Worm (Caenorhabditis elegans) whole organism, L4 larva: Measurements from ENCODE around the gene C10G8.2.
A peak's percentile ranks its signal among the peaks of the same experiment; 100 is the strongest.

Source experiments
- F44E2.7 ChIP-seq: fragments of 200-800 bp; sonication (Bioruptor generic); IDR thresholded peaks from 2 replicates; pipeline ENCODE4 v2.1.2; 2022; ENCODE audit warnings: missing genetic modification characterization, missing compliant biosample characterization
- T26A8.4 ChIP-seq: fragments of 200-800 bp; sonication (Bioruptor generic); IDR thresholded peaks from 2 replicates; pipeline ENCODE4 v1.3.6; 2022; ENCODE audit warnings: missing genetic modification characterization, missing compliant biosample characterization
- ZK337.2 ChIP-seq: fragments of 200-800 bp; sonication (Bioruptor generic); IDR thresholded peaks from 2 replicates; pipeline ENCODE4 v1.3.6; 2022; ENCODE audit warnings: missing genetic modification reagents, missing genetic modification characterization, missing compliant biosample characterization
- aha-1 ChIP-seq: fragments of 150-350 bp; peaks from one replicate; lab custom pipeline; 2014; ENCODE audit warnings: missing biosample characterization, missing genetic modification characterization
- aly-2 ChIP-seq: sonication (generic microtip); optimal IDR thresholded peaks from 2 replicates; lab custom pipeline; 2018; ENCODE audit warnings: missing biosample characterization, missing genetic modification characterization
- arid-1 ChIP-seq: fragments of 200-800 bp; sonication (Bioruptor generic); conservative IDR thresholded peaks from 2 replicates; pipeline ENCODE4 v1.3.6; 2022; ENCODE audit warnings: missing genetic modification reagents, missing genetic modification characterization, missing compliant biosample characterization
- ceh-20 ChIP-seq: fragments of 200-800 bp; sonication (Bioruptor generic); IDR thresholded peaks from 2 replicates; pipeline ENCODE4 v1.3.6; 2022; ENCODE audit warnings: missing genetic modification reagents, missing genetic modification characterization, missing compliant biosample characterization
- ceh-32 ChIP-seq: sonication (generic microtip); optimal IDR thresholded peaks from 2 replicates; lab custom pipeline; 2016; ENCODE audit warnings: mild to moderate bottlenecking, missing genetic modification characterization, missing compliant biosample characterization; ENCODE audit not compliant: poor library complexity
- ceh-62 ChIP-seq: sonication (generic microtip); optimal IDR thresholded peaks from 2 replicates; lab custom pipeline; 2017; ENCODE audit warnings: missing biosample characterization, missing genetic modification characterization
- daf-12 ChIP-seq: fragments of 150-350 bp; optimal IDR thresholded peaks from 2 replicates; lab custom pipeline; 2014; ENCODE audit warnings: missing biosample characterization, missing genetic modification reagents, missing genetic modification characterization
- daf-16 ChIP-seq, 3 experiments: sonication (generic microtip); optimal IDR thresholded peaks; 2 replicates each; lab custom pipeline; 2016 to 2017; ENCODE audit warnings: missing genetic modification characterization in 3 of 3, missing genetic modification reagents in 3 of 3, mild to moderate bottlenecking in 2 of 3, missing compliant biosample characterization in 2 of 3, missing biosample characterization in 1 of 3, moderate library complexity in 1 of 3
- dmd-6 ChIP-seq: fragments of 200-800 bp; sonication (Bioruptor generic); IDR thresholded peaks from 2 replicates; pipeline ENCODE4 v1.3.6; 2022; ENCODE audit warnings: missing genetic modification reagents, missing genetic modification characterization, missing compliant biosample characterization
- dmd-9 ChIP-seq: fragments of 200-800 bp; sonication (Bioruptor generic); IDR thresholded peaks from 2 replicates; pipeline ENCODE4 v1.3.6; 2022; ENCODE audit warnings: missing genetic modification reagents, missing genetic modification characterization, missing compliant biosample characterization
- dpl-1 ChIP-seq: fragments of 150-350 bp; optimal IDR thresholded peaks from 2 replicates; lab custom pipeline; 2014; ENCODE audit warnings: missing biosample characterization, missing genetic modification reagents, missing genetic modification characterization
- dve-1 ChIP-seq: sonication (generic microtip); optimal IDR thresholded peaks from 2 replicates; lab custom pipeline; 2017; ENCODE audit warnings: antibody characterized with exemption, mild to moderate bottlenecking, missing genetic modification characterization, missing compliant biosample characterization; ENCODE audit not compliant: insufficient read depth
- fkh-10 ChIP-seq: fragments of 150-350 bp; optimal IDR thresholded peaks from 2 replicates; lab custom pipeline; 2014; ENCODE audit warnings: missing biosample characterization, missing genetic modification reagents, missing genetic modification characterization
- gei-8 ChIP-seq: fragments of 200-800 bp; sonication (Bioruptor generic); optimal IDR thresholded peaks from 2 replicates; lab custom pipeline; 2018; ENCODE audit warnings: mild to moderate bottlenecking, missing genetic modification characterization, missing compliant biosample characterization
- hif-1 ChIP-seq, 2 experiments: sonication (generic microtip); optimal IDR thresholded peaks; 2 replicates each; lab custom pipeline; 2016 to 2017; ENCODE audit warnings: missing compliant biosample characterization in 2 of 2, missing genetic modification characterization in 2 of 2, missing genetic modification reagents in 2 of 2, missing genotype in 2 of 2, mild to moderate bottlenecking in 1 of 2
- hlh-11 ChIP-seq: fragments of 200-800 bp; sonication (Bioruptor generic); optimal IDR thresholded peaks from 2 replicates; lab custom pipeline; 2018; ENCODE audit warnings: mild to moderate bottlenecking, missing genetic modification characterization, missing compliant biosample characterization
- jun-1 ChIP-seq: fragments of 150-350 bp; optimal IDR thresholded peaks from 2 replicates; lab custom pipeline; 2014; ENCODE audit warnings: missing biosample characterization, missing genetic modification reagents, missing genetic modification characterization
- lim-7 ChIP-seq: fragments of 200-800 bp; sonication (Bioruptor generic); IDR thresholded peaks from 2 replicates; pipeline ENCODE4 v1.3.6; 2022; ENCODE audit warnings: missing genetic modification characterization, missing compliant biosample characterization
- lin-1 ChIP-seq: fragments of 200-800 bp; sonication (Bioruptor generic); IDR thresholded peaks from 2 replicates; pipeline ENCODE4 v1.3.6; 2022; ENCODE audit warnings: missing genetic modification reagents, missing genetic modification characterization, missing compliant biosample characterization
- lin-38 ChIP-seq: fragments of 200-800 bp; sonication (Bioruptor generic); IDR thresholded peaks from 2 replicates; pipeline ENCODE4 v1.3.6; 2022; ENCODE audit warnings: missing genetic modification reagents, missing genetic modification characterization, missing compliant biosample characterization
- madf-5 ChIP-seq, 2 experiments: fragments of 200-800 bp; sonication (Bioruptor generic); IDR thresholded peaks; 2 replicates each; pipeline ENCODE4 v1.3.6; 2022; ENCODE audit warnings: missing compliant biosample characterization in 2 of 2, missing genetic modification characterization in 2 of 2
- mdl-1 ChIP-seq, 2 experiments: fragments of 150-350 bp in 1 of 2; sonication (generic microtip) in 1 of 2; optimal IDR thresholded peaks; 2 replicates each; lab custom pipeline; 2014 to 2017; ENCODE audit warnings: missing biosample characterization in 2 of 2, missing genetic modification characterization in 2 of 2
- mep-1 ChIP-seq: fragments of 150-350 bp; sonication (generic microtip); optimal IDR thresholded peaks from 3 replicates; lab custom pipeline; 2014; ENCODE audit warnings: missing biosample characterization, missing genetic modification characterization
- mes-2 ChIP-seq: sonication (generic microtip); optimal IDR thresholded peaks from 2 replicates; lab custom pipeline; 2016; ENCODE audit warnings: missing genotype, mild to moderate bottlenecking, missing genetic modification characterization, missing compliant biosample characterization; ENCODE audit not compliant: poor library complexity, severe bottlenecking
- mxl-2 ChIP-seq: fragments of 200-800 bp; sonication (Bioruptor generic); conservative IDR thresholded peaks from 2 replicates; pipeline ENCODE4 v1.3.6; 2022; ENCODE audit warnings: missing genetic modification reagents, missing genetic modification characterization, missing compliant biosample characterization
- mxl-3 ChIP-seq: fragments of 200-800 bp; sonication (Bioruptor generic); optimal IDR thresholded peaks from 2 replicates; lab custom pipeline; 2018; ENCODE audit warnings: mild to moderate bottlenecking, missing genetic modification characterization, missing compliant biosample characterization
- nhr-10 ChIP-seq: fragments of 150-350 bp; optimal IDR thresholded peaks from 2 replicates; lab custom pipeline; 2014; ENCODE audit warnings: missing biosample characterization, missing genetic modification characterization
- nhr-102 ChIP-seq: sonication (generic microtip); optimal IDR thresholded peaks from 2 replicates; lab custom pipeline; 2016; ENCODE audit warnings: mild to moderate bottlenecking, missing genetic modification characterization, moderate library complexity, missing compliant biosample characterization
- nhr-111 ChIP-seq: fragments of 200-800 bp; sonication (Bioruptor generic); optimal IDR thresholded peaks from 2 replicates; lab custom pipeline; 2018; ENCODE audit warnings: mild to moderate bottlenecking, missing genetic modification characterization, missing compliant biosample characterization
- nhr-28 ChIP-seq: fragments of 150-350 bp; optimal IDR thresholded peaks from 2 replicates; lab custom pipeline; 2014; ENCODE audit warnings: missing biosample characterization, missing genetic modification characterization
- nhr-41 ChIP-seq: fragments of 200-800 bp; sonication (Bioruptor generic); IDR thresholded peaks from 2 replicates; pipeline ENCODE4 v1.3.6; 2022; ENCODE audit warnings: missing genetic modification reagents, missing genetic modification characterization, missing compliant biosample characterization
- nhr-42 ChIP-seq: fragments of 200-800 bp; sonication (Bioruptor generic); IDR thresholded peaks from 2 replicates; pipeline ENCODE4 v1.3.6; 2022; ENCODE audit warnings: missing genetic modification characterization, missing compliant biosample characterization
- nhr-48 ChIP-seq: sonication (generic microtip); optimal IDR thresholded peaks from 2 replicates; lab custom pipeline; 2016; ENCODE audit warnings: mild to moderate bottlenecking, missing genetic modification characterization, missing compliant biosample characterization
- nhr-77 ChIP-seq: fragments of 150-350 bp; optimal IDR thresholded peaks from 2 replicates; lab custom pipeline; 2014; ENCODE audit warnings: missing biosample characterization, missing genetic modification characterization
- php-3 ChIP-seq: fragments of 200-800 bp; sonication (Bioruptor generic); IDR thresholded peaks from 2 replicates; pipeline ENCODE4 v1.3.6; 2022; ENCODE audit warnings: missing genetic modification reagents, missing genetic modification characterization, missing compliant biosample characterization
- pqm-1 ChIP-seq: sonication (generic microtip); optimal IDR thresholded peaks from 2 replicates; lab custom pipeline; 2017; ENCODE audit warnings: missing biosample characterization, missing genetic modification characterization
- rbr-2 ChIP-seq: sonication (generic microtip); optimal IDR thresholded peaks from 2 replicates; lab custom pipeline; 2016; ENCODE audit warnings: missing genotype, missing genetic modification characterization, missing compliant biosample characterization
- set-16 ChIP-seq: fragments of 200-800 bp; sonication (Bioruptor generic); IDR thresholded peaks from 2 replicates; pipeline ENCODE4 v1.3.6; 2022; ENCODE audit warnings: missing genetic modification reagents, missing genetic modification characterization, missing compliant biosample characterization
- snpc-4 ChIP-seq: fragments of 150-350 bp; optimal IDR thresholded peaks from 2 replicates; lab custom pipeline; 2014; ENCODE audit warnings: missing biosample characterization, missing genetic modification characterization
- tra-1 ChIP-seq: fragments of 200-800 bp; sonication (Bioruptor generic); IDR thresholded peaks from 2 replicates; pipeline ENCODE4 v1.3.6; 2022; ENCODE audit warnings: missing genetic modification reagents, missing genetic modification characterization, missing compliant biosample characterization
- unc-39 ChIP-seq: sonication (generic microtip); optimal IDR thresholded peaks from 2 replicates; lab custom pipeline; 2017; ENCODE audit warnings: missing biosample characterization, missing genetic modification characterization
- ztf-11 ChIP-seq: fragments of 150-350 bp; optimal IDR thresholded peaks from 2 replicates; lab custom pipeline; 2014; ENCODE audit warnings: missing biosample characterization, missing genetic modification characterization

C10G8.2 gene

DNA sequence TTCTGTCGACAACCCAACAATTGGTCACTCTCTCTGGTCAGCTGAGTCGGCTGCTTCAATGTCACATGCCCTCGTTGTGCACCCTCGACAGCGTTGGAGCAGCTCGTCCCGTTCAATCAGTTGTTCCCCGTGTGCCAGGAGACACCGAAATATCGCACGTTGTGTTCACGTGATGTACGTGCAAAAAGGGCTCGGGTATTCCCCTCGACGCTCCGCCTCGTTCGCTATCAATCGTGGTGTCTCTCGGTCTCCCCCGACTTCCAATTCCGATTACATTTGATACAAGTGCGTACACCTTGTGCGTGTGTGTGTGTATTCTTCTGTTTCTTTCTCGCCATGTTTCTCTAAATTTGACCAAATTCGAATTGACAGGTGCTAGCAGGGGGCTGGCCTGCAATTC, 42.7 kb upstream of the C10G8.2 start (continued):
- peak; percentile 74 to 89 for TF ChIP-seq mdl-1 (tag; optimal IDR thresholded peaks at IDR 0.05; lab: Kevin White, UChicago)
- TF ChIP-seq dmd-9: no peak
- TF ChIP-seq set-16 (GFP tag; lab: Robert Waterston, UW): peak; percentile 70
- no peak for TF ChIP-seq aly-2 (tag; lab: Kevin White, UChicago)
- peak; percentile 33 for TF ChIP-seq jun-1 (tag; lab: Kevin White, UChicago)
- TF ChIP-seq T26A8.4: peak; percentile 41; the same call in 1 of the 2 replicates
- no peak for TF ChIP-seq ceh-62 (tag; lab: Kevin White, UChicago)
- TF ChIP-seq nhr-48 (tag; lab: Kevin White, UChicago): peak; percentile 98
- 0 out of 2 replicates have a peak, but pooled peaks have one; percentile 20 for TF ChIP-seq nhr-41 (GFP tag; lab: Robert Waterston, UW)
- TF ChIP-seq mxl-3 (GFP tag; lab: Kevin White, UChicago): peak; percentile 92
- no peak for TF ChIP-seq snpc-4 (tag; lab: Kevin White, UChicago)
- peak; percentile 85 for TF ChIP-seq nhr-28 (tag; lab: Kevin White, UChicago)
- TF ChIP-seq ztf-11 (tag; lab: Kevin White, UChicago): no peak
- TF ChIP-seq arid-1 (GFP tag; lab: Robert Waterston, UW): peak; percentile 50; the same call in 1 of the 2 replicates
- TF ChIP-seq dmd-6 (GFP tag; lab: Robert Waterston, UW): peak; percentile 99
- peak; percentile 21 for TF ChIP-seq rbr-2 (tag; lab: Kevin White, UChicago)
- peak; percentile 98 for TF ChIP-seq hlh-11
- peak; percentile 89 for TF ChIP-seq tra-1
- no peak for TF ChIP-seq F44E2.7 (GFP tag; lab: Robert Waterston, UW)
- TF ChIP-seq hif-1 (tag; optimal IDR thresholded peaks at IDR 0.05; lab: Kevin White, UChicago): peak; percentile 13 to 82
- TF ChIP-seq daf-12 (tag; lab: Kevin White, UChicago): no peak
- TF ChIP-seq lin-1 (GFP tag; lab: Robert Waterston, UW): peak; percentile 93
- TF ChIP-seq nhr-102: peak; percentile 81
- TF ChIP-seq ceh-20: 0 out of 2 replicates have a peak, but pooled peaks have one; percentile 20
- TF ChIP-seq dpl-1 (GFP tag; lab: Kevin White, UChicago): peak; percentile 14
- TF ChIP-seq pqm-1 (tag; lab: Kevin White, UChicago): peak; percentile 61
- no peak for TF ChIP-seq nhr-111
- TF ChIP-seq dve-1 (tag; lab: Kevin White, UChicago): peak; percentile 78
- TF ChIP-seq nhr-77 (tag; lab: Kevin White, UChicago): peak; percentile 89
- peak; percentile 28 for TF ChIP-seq nhr-10 (tag; lab: Kevin White, UChicago)
- TF ChIP-seq nhr-42 (GFP tag; lab: Robert Waterston, UW): peak; percentile 57; the same call in 1 of the 2 replicates
- TF ChIP-seq php-3 (GFP tag; lab: Robert Waterston, UW): peak; percentile 40; the same call in 1 of the 2 replicates
- peak; percentile 82 for TF ChIP-seq gei-8 (GFP tag; lab: Kevin White, UChicago)
- no peak for TF ChIP-seq ZK337.2 (GFP tag; lab: Robert Waterston, UW)
- peak; percentile 54 for TF ChIP-seq mep-1 (tag; lab: Kevin White, UChicago)
- no peak for TF ChIP-seq ceh-32 (tag; lab: Kevin White, UChicago)
- peak; percentile 31 for TF ChIP-seq mes-2 (tag; lab: Kevin White, UChicago)
- peak; percentile 50 for TF ChIP-seq lin-38 (GFP tag; lab: Robert Waterston, UW)

DNA sequence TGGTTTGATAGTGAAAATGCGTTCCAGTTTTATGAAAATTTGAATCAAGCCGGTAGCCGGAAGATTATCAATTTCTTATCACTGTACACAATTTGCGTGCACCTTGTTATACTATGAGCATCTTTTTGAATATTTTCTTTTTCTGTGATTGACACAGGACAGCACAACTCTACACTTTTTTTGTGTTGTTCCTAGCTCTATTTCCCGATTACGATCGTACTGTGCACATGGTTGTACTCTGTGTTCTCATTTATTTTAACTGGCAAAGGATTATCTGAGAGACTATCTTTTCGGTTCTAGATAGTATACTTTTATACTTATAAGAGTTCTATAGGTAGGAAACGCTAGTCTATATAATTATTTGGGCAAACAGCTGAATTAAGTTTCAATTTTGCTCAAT, 42.2 kb upstream of the C10G8.2 start:
- 0 out of 2 replicates have a peak, but pooled peaks have one; percentile 7 for TF ChIP-seq lin-38 (GFP tag; lab: Robert Waterston, UW)
- TF ChIP-seq mxl-2: no peak
- no peak for TF ChIP-seq unc-39 (tag; lab: Kevin White, UChicago)
- peak; percentile 53 for TF ChIP-seq dmd-6 (GFP tag; lab: Robert Waterston, UW)
- no peak for TF ChIP-seq aha-1 (tag; lab: Kevin White, UChicago)
- TF ChIP-seq dpl-1 (GFP tag; lab: Kevin White, UChicago): no peak
- no peak for TF ChIP-seq fkh-10 (GFP tag; lab: Kevin White, UChicago)
- no peak for TF ChIP-seq ceh-62 (tag; lab: Kevin White, UChicago)
- TF ChIP-seq madf-5 (GFP tag; IDR thresholded peaks at IDR 0.05; lab: Robert Waterston, UW): no peak
- TF ChIP-seq daf-16 (GFP tag; optimal IDR thresholded peaks at IDR 0.05; lab: Kevin White, UChicago): no peak
- peak; percentile 51 for TF ChIP-seq daf-16 (tag; optimal IDR thresholded peaks at IDR 0.05; lab: Kevin White, UChicago)
- TF ChIP-seq nhr-28 (tag; lab: Kevin White, UChicago): peak; percentile 7
- no peak for TF ChIP-seq lim-7
